Worm (Caenorhabditis elegans) whole organism, dauer: ENCODE data around the gene srt-50.

Experiments
- unc-62 ChIP-seq: sonication (generic microtip); optimal IDR thresholded peaks from 2 replicates; lab custom pipeline; 2017; ENCODE audit warnings: missing biosample characterization, missing genetic modification reagents, missing genetic modification characterization

srt-50 gene

DNA sequence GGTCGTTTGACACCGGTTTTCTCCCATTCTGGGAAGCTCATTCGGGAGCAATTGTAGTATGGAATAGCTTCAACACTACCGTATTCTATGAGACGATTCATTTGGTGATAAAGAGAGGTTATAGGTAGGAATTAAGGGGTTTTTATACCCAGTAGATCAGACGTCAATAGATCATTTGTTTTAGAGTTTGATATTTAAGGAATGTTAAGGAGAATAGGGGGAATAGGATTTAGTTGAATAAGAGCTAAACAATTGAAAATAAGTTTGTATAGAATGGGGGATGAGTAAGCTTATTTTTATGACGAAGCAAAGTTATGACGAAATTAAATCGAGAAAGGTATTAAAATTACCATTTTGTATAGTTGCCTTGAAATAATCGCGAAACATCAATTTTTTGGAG is 21.2 kb upstream of the srt-50 start, which contains the start of gene srt-47:
TSS of gene srt-47 (minus strand) at position 101 of the 400 bp plus-strand sequence.
- TF ChIP-seq unc-62 (GFP tag; lab: Kevin White, UChicago): no peak

DNA sequence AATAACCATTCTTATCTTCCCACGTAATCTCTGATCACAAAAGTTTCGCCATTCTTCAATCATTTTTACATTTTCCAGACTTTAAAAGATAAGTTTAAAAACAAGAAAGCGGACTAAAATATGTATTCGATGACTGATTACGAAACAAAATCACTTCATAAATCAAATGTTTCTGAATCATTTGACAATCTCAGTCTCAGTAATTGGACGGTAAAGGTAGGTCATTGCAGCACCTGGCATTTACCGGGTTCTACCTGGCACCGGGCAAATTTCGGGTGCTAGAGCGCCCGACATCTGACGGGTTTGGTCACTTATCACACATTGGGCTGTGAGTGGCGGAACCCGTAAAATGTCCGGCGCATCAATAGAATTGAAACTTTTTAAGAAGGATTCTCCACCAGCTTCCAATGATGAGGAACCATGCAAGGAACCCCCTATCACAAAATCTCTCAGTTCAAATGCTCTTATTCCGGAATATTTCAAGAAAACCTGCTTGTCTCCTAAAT is 18.4 kb upstream of the srt-50 start, which contains the start of gene Y41E3.19:
TSS of gene Y41E3.19 (plus strand) at position 51 of the 506 bp plus-strand sequence.
- TF ChIP-seq unc-62 (GFP tag; lab: Kevin White, UChicago): no peak

DNA sequence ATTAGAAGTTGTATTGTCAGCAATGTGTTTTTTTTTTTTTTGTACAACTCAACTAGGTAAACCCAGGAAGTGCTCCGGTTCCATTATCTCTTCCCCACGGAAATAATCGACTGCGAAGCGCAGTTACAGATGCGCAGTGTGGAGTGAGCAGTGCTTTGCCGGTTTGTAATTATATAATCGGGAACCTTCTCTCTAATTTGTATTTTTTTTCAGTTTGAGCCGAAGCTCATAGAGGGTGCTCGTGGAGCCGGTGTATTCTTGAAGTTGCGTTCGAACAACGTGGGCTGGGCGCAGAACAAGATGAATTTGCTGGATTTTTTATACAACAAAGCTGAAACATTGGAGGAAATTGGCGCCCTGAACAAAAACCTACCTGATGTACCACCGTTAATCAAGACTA is 16.5 kb upstream of the srt-50 start, which contains the start of gene Y41E3.13:
TSS of gene Y41E3.13 (plus strand) at position 301 of the 400 bp plus-strand sequence.
- no peak for TF ChIP-seq unc-62 (GFP tag; lab: Kevin White, UChicago)

DNA sequence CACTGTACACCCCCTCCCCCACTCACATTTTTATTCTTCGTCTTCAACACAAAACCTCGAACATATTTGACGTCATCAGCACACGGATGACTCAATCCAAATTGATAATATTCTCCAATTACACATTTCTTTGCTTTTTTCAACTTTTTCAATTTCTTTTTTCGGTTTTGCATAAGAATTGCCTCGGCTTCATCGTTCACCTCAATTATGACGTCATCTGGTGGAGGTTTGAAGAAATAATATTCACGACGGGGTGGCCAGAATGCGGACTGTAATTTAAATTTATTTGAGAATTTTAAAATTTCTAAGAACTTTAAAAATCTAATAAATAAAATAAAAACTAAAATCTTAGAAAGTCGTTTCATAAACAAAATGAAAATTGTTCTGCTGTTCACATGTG is 10.7 kb upstream of the srt-50 start:
- no peak for TF ChIP-seq unc-62 (GFP tag; lab: Kevin White, UChicago)

DNA sequence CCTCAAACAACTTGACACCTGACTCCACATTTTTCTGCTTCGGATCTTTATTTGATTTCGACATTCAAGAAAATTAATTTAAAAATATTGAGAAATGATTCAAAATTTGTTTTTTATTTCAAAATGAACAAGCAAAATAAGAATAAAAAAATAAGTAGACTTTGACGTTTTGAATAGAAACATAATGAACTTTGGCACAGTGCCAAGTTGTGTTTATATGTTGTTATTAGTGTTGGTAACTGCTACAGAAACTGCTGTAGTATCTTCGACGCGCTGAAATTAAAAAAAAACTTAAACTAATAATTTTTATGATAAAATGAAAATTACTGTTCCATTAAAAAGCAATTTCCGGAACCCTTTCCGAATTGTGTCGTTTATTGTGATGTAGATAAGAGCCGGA is 8.8 kb upstream of the srt-50 start, which contains the start of gene Y41E3.18:
TSS of gene Y41E3.18 (minus strand) at position 101 of the 400 bp plus-strand sequence.
- TF ChIP-seq unc-62 (GFP tag; lab: Kevin White, UChicago): no peak

DNA sequence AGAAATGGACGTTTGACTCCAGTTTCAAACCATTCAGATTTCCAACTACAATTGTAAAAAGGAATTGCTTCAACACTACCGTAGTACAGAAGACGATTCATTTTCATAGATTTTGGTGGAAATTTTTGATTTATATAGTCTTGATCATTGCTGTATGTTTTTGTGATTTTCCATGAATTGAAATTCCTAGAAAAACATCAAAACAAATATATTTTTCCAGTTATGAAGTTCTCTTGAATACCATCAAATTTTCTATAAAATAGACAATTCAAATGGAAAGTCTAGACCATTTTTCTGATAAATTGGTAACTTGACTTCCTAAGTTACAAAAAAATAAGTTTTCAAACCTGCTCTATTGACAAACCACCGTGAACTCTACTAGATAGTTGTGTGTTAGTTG is 5.7 kb upstream of the srt-50 start, which contains the start of gene srt-48:
TSS of gene srt-48 (minus strand) at position 101 of the 400 bp plus-strand sequence.
- TF ChIP-seq unc-62 (GFP tag; lab: Kevin White, UChicago): no peak

DNA sequence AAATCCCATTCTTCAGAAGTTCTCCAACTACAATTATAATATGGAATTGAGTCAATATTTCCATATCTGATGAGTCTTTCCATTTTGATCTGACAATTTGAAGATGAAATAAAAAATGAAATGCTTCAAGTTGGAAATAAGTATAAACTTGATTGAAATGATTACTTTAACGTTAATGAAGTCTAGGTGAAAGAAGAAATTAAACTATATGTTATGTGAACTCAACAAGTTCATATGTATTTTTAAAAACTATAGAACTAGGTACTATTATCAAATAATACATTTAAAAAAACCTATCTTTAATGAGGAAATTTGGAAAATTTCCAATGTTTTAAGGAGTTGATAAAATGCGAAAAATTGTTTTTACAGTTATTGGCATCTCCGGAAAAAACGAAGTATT is 23.8 kb downstream of the srt-50 start, which contains the start of gene srt-49:
TSS of gene srt-49 (minus strand) at position 101 of the 400 bp plus-strand sequence.
- TF ChIP-seq unc-62 (GFP tag; lab: Kevin White, UChicago): no peak

DNA sequence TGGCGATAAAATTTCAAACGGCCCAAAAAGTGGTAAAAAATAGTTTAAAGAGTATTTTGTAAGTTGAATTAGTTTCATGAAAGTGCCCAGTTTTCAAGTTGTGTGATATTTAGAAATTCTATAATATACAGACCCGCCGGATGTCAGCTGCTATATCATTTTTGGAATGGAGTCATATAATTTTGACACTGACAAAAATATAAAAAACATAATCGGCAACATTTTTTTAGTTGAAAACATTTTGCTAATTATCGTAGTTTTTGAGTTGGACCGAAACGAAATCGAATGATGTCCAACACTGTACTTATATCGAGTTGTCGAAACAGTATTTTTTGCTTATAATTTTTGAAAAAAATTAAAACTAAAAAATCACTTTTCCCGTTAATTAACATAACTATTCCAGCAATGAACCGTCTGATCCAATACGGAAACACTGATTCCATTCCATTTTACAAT is 28.8 kb downstream of the srt-50 start, which contains the start of gene srt-44:
TSS of gene srt-44 (plus strand) at position 406 of the 456 bp plus-strand sequence.
- TF ChIP-seq unc-62 (GFP tag; lab: Kevin White, UChicago): no peak

DNA sequence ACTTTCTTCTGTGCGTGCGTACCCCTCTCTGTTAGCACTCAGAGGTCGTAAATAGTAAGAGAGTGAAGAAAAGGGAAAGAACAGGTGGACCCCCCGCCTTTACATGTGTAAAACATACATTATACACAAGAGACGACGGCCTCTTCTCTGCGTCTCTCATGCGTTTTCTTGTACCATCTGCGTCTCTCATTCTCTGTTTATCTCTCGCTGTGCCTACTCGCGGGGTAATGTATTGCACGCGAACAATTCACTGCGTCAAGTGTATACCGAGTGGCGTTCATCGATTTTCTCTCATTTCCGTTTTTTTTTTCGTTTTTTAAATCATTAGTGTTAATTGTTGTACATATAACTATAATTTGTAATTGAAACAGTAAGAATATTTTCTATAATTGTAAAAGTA is 32.7 kb downstream of the srt-50 start:
- TF ChIP-seq unc-62 (GFP tag; lab: Kevin White, UChicago): no peak

DNA sequence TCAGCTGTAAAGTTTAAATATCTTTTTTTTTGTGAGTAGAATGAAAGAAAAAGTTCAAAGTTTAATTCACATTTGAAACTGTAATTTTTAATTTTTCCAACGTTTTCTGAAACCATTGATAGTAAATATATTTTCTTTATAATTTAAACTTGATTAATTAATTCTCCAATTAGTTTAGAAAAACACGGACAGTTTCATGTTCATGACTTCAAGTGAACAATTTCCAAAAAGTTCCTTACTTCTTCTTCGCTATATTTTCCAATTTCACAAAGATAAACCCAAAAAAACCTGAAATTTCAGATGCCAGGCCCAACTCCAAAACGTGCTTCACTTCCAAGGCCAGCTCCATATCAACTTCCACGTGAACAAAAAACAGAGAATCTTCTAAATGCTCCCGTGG is 34.0 kb downstream of the srt-50 start, which contains the start of gene M199.2:
TSS of gene M199.2 (plus strand) at position 301 of the 400 bp plus-strand sequence.
- no peak for TF ChIP-seq unc-62 (GFP tag; lab: Kevin White, UChicago)

DNA sequence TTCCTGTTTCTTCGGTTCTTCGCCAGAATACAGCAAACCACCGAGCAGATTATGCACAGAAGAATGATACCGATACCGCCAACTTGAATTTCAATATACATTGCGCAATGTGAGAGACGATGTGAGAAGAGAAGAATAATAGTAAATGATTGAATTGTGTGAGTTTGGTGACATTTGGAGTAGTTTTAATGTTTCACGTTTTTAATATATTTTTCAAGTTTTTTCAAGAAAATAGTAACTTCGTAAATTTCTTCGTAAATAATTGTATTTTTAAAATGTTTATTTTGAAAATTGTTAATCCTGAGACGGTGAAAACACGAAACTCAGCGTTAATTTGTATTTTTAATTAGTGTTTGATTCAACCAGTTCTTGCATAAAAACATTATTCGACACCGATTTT is 38.6 kb downstream of the srt-50 start, which contains the start of gene M199.134:
TSS of gene M199.134 (minus strand) at position 101 of the 400 bp plus-strand sequence.
- no peak for TF ChIP-seq unc-62 (GFP tag; lab: Kevin White, UChicago)

DNA sequence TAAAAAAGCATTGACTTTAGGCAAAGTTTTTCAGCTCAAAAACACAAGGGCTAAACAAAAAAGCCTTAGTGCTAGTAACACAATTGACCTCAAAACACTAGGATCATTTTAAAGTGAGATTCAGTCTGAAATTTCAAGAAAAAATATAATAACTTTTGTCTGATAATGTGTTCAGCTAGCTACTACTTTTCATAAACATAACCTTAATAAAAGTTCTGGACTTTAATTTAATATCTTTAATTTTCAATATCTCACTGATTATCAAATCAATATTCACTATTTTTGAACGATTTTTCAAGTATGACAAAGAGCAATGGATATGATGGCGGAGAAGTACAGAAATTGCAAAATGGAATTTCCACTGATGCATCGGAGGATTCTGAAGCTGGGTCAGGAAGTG is 39.8 kb downstream of the srt-50 start, which contains the start of gene M199.135:
TSS of gene M199.135 (plus strand) at position 301 of the 400 bp plus-strand sequence.
- no peak for TF ChIP-seq unc-62 (GFP tag; lab: Kevin White, UChicago)

DNA sequence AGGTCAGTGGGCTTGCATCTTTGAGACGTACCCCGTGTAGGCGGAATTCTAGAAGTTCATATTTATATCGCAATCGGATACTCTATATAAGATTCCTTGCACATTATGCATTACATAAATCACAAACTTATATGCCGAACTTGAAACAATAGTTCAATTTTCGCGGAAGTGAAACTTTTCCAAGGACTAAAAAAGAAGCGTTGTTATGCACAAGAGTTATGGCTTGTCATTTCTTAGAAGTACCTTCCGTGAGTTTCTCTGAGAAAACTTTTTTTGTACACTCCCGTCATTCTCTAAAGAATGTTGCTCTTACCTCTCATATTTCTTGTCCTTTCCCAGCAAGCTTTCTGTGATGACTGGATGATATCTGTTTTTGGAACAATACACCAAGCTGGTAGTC is 43.9 kb downstream of the srt-50 start, which contains the start of gene M199.136:
TSS of gene M199.136 (plus strand) at position 301 of the 400 bp plus-strand sequence.
- TF ChIP-seq unc-62 (GFP tag; lab: Kevin White, UChicago): no peak

DNA sequence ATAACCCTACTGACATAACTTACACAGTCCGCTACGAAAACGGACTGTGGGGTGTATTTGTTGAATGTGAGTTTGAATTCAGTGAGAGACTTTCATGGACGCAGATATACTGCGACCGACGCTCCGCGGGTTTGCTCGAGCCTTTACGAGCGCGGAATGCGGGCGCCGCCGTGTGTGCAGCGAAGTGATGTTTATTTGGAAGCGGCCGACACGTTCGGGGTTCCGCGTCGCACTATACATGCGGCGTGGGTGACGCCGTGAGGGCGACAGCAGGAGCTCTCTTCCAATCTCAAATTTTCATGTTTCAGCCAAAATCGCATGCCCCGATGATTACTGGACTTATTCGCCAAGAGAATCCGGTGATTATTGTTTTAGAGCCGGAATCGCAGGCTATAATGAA is 44.8 kb downstream of the srt-50 start:
- no peak for TF ChIP-seq unc-62 (GFP tag; lab: Kevin White, UChicago)

DNA sequence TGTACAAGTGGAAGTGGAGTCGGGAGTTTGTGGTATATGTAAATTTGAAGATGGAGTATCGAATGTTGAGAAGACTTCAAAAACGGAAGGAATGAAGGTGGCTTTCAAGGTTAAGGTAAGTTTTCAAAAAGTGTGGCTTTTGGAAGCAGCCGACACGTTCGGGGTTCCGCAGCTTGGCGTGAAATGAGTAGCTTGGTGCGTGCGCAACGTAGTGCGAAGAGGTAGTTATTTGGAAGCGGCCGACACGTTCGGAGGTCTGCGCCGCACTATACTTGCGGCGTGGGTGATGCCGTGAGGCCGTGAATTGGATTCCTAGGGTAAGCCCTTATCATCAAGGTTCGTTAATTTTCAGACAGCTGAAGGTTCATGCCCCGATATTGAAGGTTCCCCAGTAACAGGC is 46.3 kb downstream of the srt-50 start, which contains the start of gene clec-189:
TSS of gene clec-189 (plus strand) at position 92 of the 400 bp plus-strand sequence.
- TF ChIP-seq unc-62 (GFP tag; lab: Kevin White, UChicago): no peak

DNA sequence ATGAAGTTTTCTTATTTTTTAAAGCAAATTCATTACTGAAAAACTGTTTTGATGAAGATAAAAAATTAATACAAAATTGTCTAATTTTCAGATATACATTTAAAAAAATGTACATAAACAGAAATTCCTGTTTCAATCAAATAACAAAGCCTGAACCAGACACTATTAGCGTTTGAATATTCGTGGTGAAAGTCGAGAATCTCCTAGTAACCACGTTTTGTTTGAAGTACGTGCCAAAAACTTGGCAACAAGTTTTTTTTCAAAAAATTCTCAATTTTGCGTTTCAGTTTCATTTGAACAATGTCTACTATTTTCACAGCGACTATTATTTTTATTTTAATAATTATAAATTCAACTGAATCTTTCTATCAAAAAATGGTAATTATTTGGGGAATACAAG is 48.4 kb downstream of the srt-50 start, which contains the start of gene M199.7:
TSS of gene M199.7 (plus strand) at position 301 of the 400 bp plus-strand sequence.
- no peak for TF ChIP-seq unc-62 (GFP tag; lab: Kevin White, UChicago)
